Fruit fly (Drosophila melanogaster): Measurements from ENCODE around the gene CG9701.
A peak's percentile ranks its signal among the peaks of the same experiment; 100 is the strongest.

Gene CG9701

DNA sequence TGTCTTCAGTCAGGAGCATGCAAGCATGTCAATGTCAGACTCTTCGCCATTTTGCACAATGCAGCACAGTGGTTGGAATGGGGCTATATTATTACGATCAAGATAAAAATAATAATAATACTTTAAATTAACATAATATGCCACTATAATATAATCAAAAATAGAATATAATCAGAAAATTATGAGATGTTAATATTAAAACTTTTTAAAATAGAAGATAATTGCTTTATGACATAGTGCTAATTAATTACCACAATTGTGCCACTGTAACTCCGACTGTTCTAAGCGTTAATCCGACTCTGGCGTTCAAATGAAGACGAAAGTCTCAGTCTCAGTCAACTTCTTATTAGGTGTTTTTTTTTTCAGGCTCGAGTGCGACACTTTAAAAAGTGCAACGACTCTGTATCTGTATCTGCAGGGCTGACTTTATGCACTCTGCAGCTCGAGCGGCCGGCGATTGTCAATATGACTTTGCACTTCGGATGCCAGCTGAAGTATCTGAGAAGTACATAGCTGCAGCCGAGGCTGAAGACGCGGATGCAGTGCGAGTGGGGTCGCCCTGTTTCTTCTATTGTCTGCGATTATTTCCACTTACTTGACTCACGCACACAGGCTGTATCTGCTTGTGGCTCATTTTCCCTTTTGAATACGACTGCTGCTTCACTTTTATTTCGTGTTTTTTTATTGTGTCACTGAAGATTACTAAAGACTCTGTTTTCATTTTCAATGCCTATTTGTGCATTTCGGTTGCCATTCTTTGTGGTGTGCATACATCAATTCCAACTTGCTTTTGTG lies 29.1 kb downstream of the CG9701 start:
- TF ChIP-seq prd (optimal IDR thresholded peaks at IDR 0.05): no peak
- TF ChIP-seq prd (GFP tag; IDR thresholded peaks at IDR 0.05): 0 out of 3 replicates have a peak, but pooled peaks have one; percentile 9
- no peak for TF ChIP-seq HLH54F (GFP tag; optimal IDR thresholded peaks at IDR 0.05)
- no peak for TF ChIP-seq B-H2 (GFP tag; optimal IDR thresholded peaks at IDR 0.05)
- no peak for TF ChIP-seq pita (GFP tag; optimal IDR thresholded peaks at IDR 0.05)
- TF ChIP-seq Hmr (GFP tag; optimal IDR thresholded peaks at IDR 0.05): no peak
- no peak for TF ChIP-seq CG11560 (tag; IDR thresholded peaks at IDR 0.05)
- TF ChIP-seq Drgx (GFP tag; IDR thresholded peaks at IDR 0.05): peak; percentile 30; the same call in 1 of the 2 replicates
- no peak for TF ChIP-seq stwl (tag; optimal IDR thresholded peaks at IDR 0.05)
- no peak for TF ChIP-seq CG12942 (GFP tag; optimal IDR thresholded peaks at IDR 0.05)
- no peak for TF ChIP-seq Trl (optimal IDR thresholded peaks at IDR 0.05)
- no peak for TF ChIP-seq Trl (GFP tag; optimal IDR thresholded peaks at IDR 0.05)
- no peak for TF ChIP-seq nau (GFP tag; optimal IDR thresholded peaks at IDR 0.05)
- TF ChIP-seq CG9797 (GFP tag; optimal IDR thresholded peaks at IDR 0.05): no peak
- TF ChIP-seq eve (GFP tag; optimal IDR thresholded peaks at IDR 0.05): no peak
- TF ChIP-seq Lim3 (GFP tag; IDR thresholded peaks at IDR 0.05): no peak
- TF ChIP-seq Hsf (GFP tag; optimal IDR thresholded peaks at IDR 0.05): no peak
- TF ChIP-seq repo (GFP tag; optimal IDR thresholded peaks at IDR 0.05): no peak
- TF ChIP-seq Sry-β (GFP tag; optimal IDR thresholded peaks at IDR 0.05): no peak
- no peak for TF ChIP-seq yki (optimal IDR thresholded peaks at IDR 0.05)
- TF ChIP-seq phol (tag; optimal IDR thresholded peaks at IDR 0.05): peak; percentile 4
- TF ChIP-seq CkIIα-i1 (GFP tag; IDR thresholded peaks at IDR 0.05): no peak
- peak; percentile 58 for TF ChIP-seq D (optimal IDR thresholded peaks at IDR 0.05)
- TF ChIP-seq D (GFP tag; optimal IDR thresholded peaks at IDR 0.05): no peak
- no peak for TF ChIP-seq Oli (tag; optimal IDR thresholded peaks at IDR 0.05)
- TF ChIP-seq zfh2 (GFP tag; optimal IDR thresholded peaks at IDR 0.05): no peak
- TF ChIP-seq CG18764 (GFP tag; optimal IDR thresholded peaks at IDR 0.05): no peak
- TF ChIP-seq Nf-YB (GFP tag; optimal IDR thresholded peaks at IDR 0.05): no peak
- peak in 1 of 2 experiments; percentile 7 for TF ChIP-seq tll (GFP tag; optimal IDR thresholded peaks at IDR 0.05)
- TF ChIP-seq sr (GFP tag; IDR thresholded peaks at IDR 0.05): no peak
- no peak for TF ChIP-seq CG16815 (GFP tag; optimal IDR thresholded peaks at IDR 0.05)
- TF ChIP-seq CG8944 (GFP tag; optimal IDR thresholded peaks at IDR 0.05): no peak
- TF ChIP-seq CG8924 (tag; optimal IDR thresholded peaks at IDR 0.05): no peak
- no peak for TF ChIP-seq fu2 (GFP tag; optimal IDR thresholded peaks at IDR 0.05)
- peak; percentile 9 to 64 for TF ChIP-seq bsh (GFP tag; optimal IDR thresholded peaks at IDR 0.05)
- no peak for TF ChIP-seq tx (GFP tag; optimal IDR thresholded peaks at IDR 0.05)
- TF ChIP-seq fd3F (GFP tag; optimal IDR thresholded peaks at IDR 0.05): no peak
- no peak for TF ChIP-seq CG6791 (GFP tag; IDR thresholded peaks at IDR 0.05; ENCODE audit: partially characterized antibody)
- no peak for TF ChIP-seq CG6813 (GFP tag; optimal IDR thresholded peaks at IDR 0.05)
- no peak for TF ChIP-seq mirr (GFP tag; optimal IDR thresholded peaks at IDR 0.05)
- no peak for TF ChIP-seq Fer1 (GFP tag; optimal IDR thresholded peaks at IDR 0.05)
- TF ChIP-seq Elba2 (GFP tag; optimal IDR thresholded peaks at IDR 0.05): peak; percentile 21
- TF ChIP-seq dmrt11E (tag; optimal IDR thresholded peaks at IDR 0.05): peak; percentile 18
- TF ChIP-seq CG3407 (GFP tag; optimal IDR thresholded peaks at IDR 0.05): no peak
- no peak for TF ChIP-seq Tbp (GFP tag; optimal IDR thresholded peaks at IDR 0.05)
- no peak for TF ChIP-seq CG6254 (GFP tag; optimal IDR thresholded peaks at IDR 0.05)
- no peak for TF ChIP-seq lov (optimal IDR thresholded peaks at IDR 0.05)
- no peak for TF ChIP-seq lov (GFP tag; IDR thresholded peaks at IDR 0.05)
- TF ChIP-seq CG10959 (GFP tag; IDR thresholded peaks at IDR 0.05): no peak
- TF ChIP-seq CrebB (tag; optimal IDR thresholded peaks at IDR 0.05): no peak
- TF ChIP-seq zen (tag; optimal IDR thresholded peaks at IDR 0.05): no peak
